Worm (Caenorhabditis elegans) whole organism, late embryonic: ENCODE results near the gene F41F3.3.

ENCODE experiments used
- C08G9.2 ChIP-seq: sonication (generic microtip); optimal IDR thresholded peaks from 2 replicates; lab custom pipeline; 2016; ENCODE audit warnings: mild to moderate bottlenecking, missing genetic modification characterization, moderate library complexity, missing compliant biosample characterization
- T23F11.4 ChIP-seq: fragments of 200-800 bp; sonication (Bioruptor generic); optimal IDR thresholded peaks from 2 replicates; lab custom pipeline; 2018; ENCODE audit warnings: mild to moderate bottlenecking, missing genetic modification characterization, missing compliant biosample characterization
- ceh-18 ChIP-seq: sonication (generic microtip); optimal IDR thresholded peaks from 2 replicates; lab custom pipeline; 2016; ENCODE audit warnings: missing genetic modification characterization, missing compliant biosample characterization
- che-1 ChIP-seq: sonication (generic microtip); optimal IDR thresholded peaks from 2 replicates; lab custom pipeline; 2016; ENCODE audit warnings: mild to moderate bottlenecking, missing genetic modification characterization, missing compliant biosample characterization
- dve-1 ChIP-seq: sonication (generic microtip); optimal IDR thresholded peaks from 2 replicates; lab custom pipeline; 2017; ENCODE audit warnings: antibody characterized with exemption, mild to moderate bottlenecking, missing genetic modification characterization, missing compliant biosample characterization
- fax-1 ChIP-seq: sonication (generic microtip); optimal IDR thresholded peaks from 2 replicates; lab custom pipeline; 2016; ENCODE audit warnings: missing genotype, missing genetic modification characterization, missing compliant biosample characterization
- hlh-15 ChIP-seq: sonication (generic microtip); optimal IDR thresholded peaks from 2 replicates; lab custom pipeline; 2016; ENCODE audit warnings: missing genetic modification characterization, missing compliant biosample characterization
- lin-11 ChIP-seq: fragments of 200-800 bp; sonication (Bioruptor generic); optimal IDR thresholded peaks from 2 replicates; lab custom pipeline; 2018; ENCODE audit warnings: mild to moderate bottlenecking, missing genetic modification characterization, missing compliant biosample characterization
- odd-2 ChIP-seq: sonication (generic microtip); optimal IDR thresholded peaks from 2 replicates; lab custom pipeline; 2017; ENCODE audit warnings: antibody characterized with exemption, mild to moderate bottlenecking, missing genetic modification characterization, missing compliant biosample characterization
- pros-1 ChIP-seq: fragments of 150-350 bp; optimal IDR thresholded peaks from 2 replicates; lab custom pipeline; 2014; ENCODE audit warnings: missing biosample characterization, missing genetic modification reagents, missing genetic modification characterization
- tbx-2 ChIP-seq: sonication (generic microtip); optimal IDR thresholded peaks from 2 replicates; lab custom pipeline; 2016; ENCODE audit warnings: missing genetic modification characterization, missing compliant biosample characterization
- ztf-16 ChIP-seq: sonication (generic microtip); optimal IDR thresholded peaks from 2 replicates; lab custom pipeline; 2017; ENCODE audit warnings: missing genetic modification characterization, missing compliant biosample characterization

- TF ChIP-seq tbx-2 (tag; lab: Kevin White, UChicago) (no peak), dve-1 (tag; lab: Kevin White, UChicago) (no peak), pros-1 (no peak), T23F11.4 (GFP tag; lab: Kevin White, UChicago) (no peak), C08G9.2 (tag; lab: Kevin White, UChicago) (no peak), lin-11 (tag; lab: Kevin White, UChicago) (no peak), odd-2 (tag; lab: Kevin White, UChicago) (no peak), fax-1 (tag; lab: Kevin White, UChicago) (no peak), che-1 (no peak), hlh-15 (tag; lab: Kevin White, UChicago) (no peak), ceh-18 (tag; lab: Kevin White, UChicago) (no peak), ztf-16 (tag; lab: Kevin White, UChicago) (no peak)
Measured at ce11 chrV:4649649-4650384, 1.8 kb upstream of the F41F3.3 start.
